Fruit fly (Drosophila melanogaster) whole organism, embryonic: ENCODE results near the gene SecCl.

Experiments
- Antp ChIP-seq: fragments of 200-800 bp; sonication (Bioruptor generic); optimal IDR thresholded peaks from 3 replicates; lab custom pipeline; 2016; ENCODE audit warnings: missing biosample characterization, missing genetic modification characterization
- B-H1 ChIP-seq: fragments of 200-800 bp; sonication (Bioruptor generic); IDR thresholded peaks from 3 replicates; pipeline ENCODE4 v1.3.6; 2022; ENCODE audit warnings: missing biosample characterization, missing genetic modification characterization
- CG11247 ChIP-seq: fragments of 200-800 bp; sonication (Bioruptor generic); IDR thresholded peaks from 2 replicates; pipeline ENCODE4 v1.3.6; 2022; ENCODE audit warnings: missing biosample characterization, missing genetic modification characterization
- CG11560 ChIP-seq: fragments of 200-800 bp; sonication (Bioruptor generic); IDR thresholded peaks from 3 replicates; pipeline ENCODE4 v1.3.6; 2022; ENCODE audit warnings: missing biosample characterization, missing genetic modification characterization
- CG12104 ChIP-seq: fragments of 200-800 bp; sonication (Bioruptor generic); optimal IDR thresholded peaks from 3 replicates; lab custom pipeline; 2016; ENCODE audit warnings: missing biosample characterization, missing genetic modification characterization
- CG14014 ChIP-seq: fragments of 200-800 bp; sonication (Bioruptor generic); IDR thresholded peaks from 2 replicates; pipeline ENCODE4 v1.3.6; 2022; ENCODE audit warnings: missing biosample characterization, missing genetic modification characterization
- CG14050 ChIP-seq: fragments of 200-800 bp; sonication (Bioruptor generic); IDR thresholded peaks from 3 replicates; pipeline ENCODE4 v1.3.6; 2022; ENCODE audit warnings: missing biosample characterization, missing genetic modification characterization
- CG14441 ChIP-seq: fragments of 200-800 bp; sonication (Bioruptor generic); IDR thresholded peaks from 2 replicates; pipeline ENCODE4 v1.3.6; 2022; ENCODE audit warnings: missing biosample characterization, missing genetic modification characterization
- CG14667 ChIP-seq: fragments of 200-800 bp; sonication (Bioruptor generic); IDR thresholded peaks from 2 replicates; pipeline ENCODE4 v1.3.6; 2022; ENCODE audit warnings: missing biosample characterization, missing genetic modification characterization
- CG15011 ChIP-seq: fragments of 200-800 bp; sonication (Bioruptor generic); optimal IDR thresholded peaks from 3 replicates; lab custom pipeline; 2018; ENCODE audit warnings: missing biosample characterization, mild to moderate bottlenecking, missing genetic modification characterization
- CG1647 ChIP-seq: fragments of 200-800 bp; sonication (Bioruptor generic); optimal IDR thresholded peaks from 3 replicates; lab custom pipeline; 2016; ENCODE audit warnings: missing biosample characterization, missing genetic modification characterization
- CG17359 ChIP-seq: fragments of 200-800 bp; sonication (Bioruptor generic); optimal IDR thresholded peaks from 3 replicates; lab custom pipeline; 2018; ENCODE audit warnings: missing biosample characterization, mild to moderate bottlenecking, missing genetic modification characterization, moderate library complexity
- CG17361 ChIP-seq: fragments of 200-800 bp; sonication (Bioruptor generic); IDR thresholded peaks from 3 replicates; pipeline ENCODE4 v1.3.6; 2022; ENCODE audit warnings: missing biosample characterization, missing genetic modification characterization
- CG17385 ChIP-seq: fragments of 200-800 bp; sonication (Bioruptor generic); optimal IDR thresholded peaks from 3 replicates; lab custom pipeline; 2018; ENCODE audit warnings: missing biosample characterization, mild to moderate bottlenecking, missing genetic modification characterization
- CG17612 ChIP-seq: fragments of 200-800 bp; sonication (Bioruptor generic); IDR thresholded peaks from 2 replicates; pipeline ENCODE4 v1.3.6; 2022; ENCODE audit warnings: missing biosample characterization, missing genetic modification characterization
- CG2202 ChIP-seq: fragments of 200-800 bp; sonication (Bioruptor generic); optimal IDR thresholded peaks from 2 replicates; lab custom pipeline; 2018; ENCODE audit warnings: missing biosample characterization, mild to moderate bottlenecking, missing genetic modification characterization
- CG31441 ChIP-seq: fragments of 200-800 bp; sonication (Bioruptor generic); IDR thresholded peaks from 2 replicates; pipeline ENCODE4 v1.3.6; 2022; ENCODE audit warnings: missing biosample characterization, missing genetic modification characterization
- CG3163 ChIP-seq: fragments of 200-800 bp; sonication (Bioruptor generic); optimal IDR thresholded peaks from 3 replicates; lab custom pipeline; 2016; ENCODE audit warnings: missing biosample characterization, missing genetic modification characterization
- CG3995 ChIP-seq: fragments of 200-800 bp; sonication (Bioruptor generic); optimal IDR thresholded peaks from 3 replicates; lab custom pipeline; 2016; ENCODE audit warnings: missing biosample characterization, missing genetic modification characterization
- CG7928 ChIP-seq: fragments of 200-800 bp; sonication (Bioruptor generic); optimal IDR thresholded peaks from 2 replicates; lab custom pipeline; 2017; ENCODE audit warnings: missing biosample characterization, mild to moderate bottlenecking, missing genetic modification characterization
- CG8388 ChIP-seq: fragments of 200-800 bp; sonication (Bioruptor generic); optimal IDR thresholded peaks from 2 replicates; lab custom pipeline; 2019; ENCODE audit warnings: missing biosample characterization, mild to moderate bottlenecking, missing genetic modification characterization, moderate library complexity
- CG9797 ChIP-seq: fragments of 200-800 bp; sonication (Bioruptor generic); optimal IDR thresholded peaks from 3 replicates; lab custom pipeline; 2018; ENCODE audit warnings: missing biosample characterization, mild to moderate bottlenecking, missing genetic modification characterization
- D ChIP-seq, 2 experiments: fragments of 200-800 bp in 1 of 2; fragments of >200 bp in 1 of 2; sonication (Bioruptor generic) in 1 of 2; optimal IDR thresholded peaks; 2 replicates in 1 of 2; 3 replicates in 1 of 2; lab custom pipeline; 2017; ENCODE audit warnings: mild to moderate bottlenecking in 1 of 2, missing biosample characterization in 1 of 2, missing genetic modification characterization in 1 of 2, missing genetic modification reagents in 1 of 2
- Dek ChIP-seq: fragments of 200-800 bp; sonication (Bioruptor generic); optimal IDR thresholded peaks from 3 replicates; lab custom pipeline; 2019; ENCODE audit warnings: missing biosample characterization, mild to moderate bottlenecking, missing genetic modification characterization, moderate library complexity
- Doc3 ChIP-seq: fragments of 200-800 bp; sonication (Bioruptor generic); IDR thresholded peaks from 3 replicates; pipeline ENCODE4 v1.3.6; 2022; ENCODE audit warnings: missing biosample characterization, missing genetic modification characterization; ENCODE audit not compliant: partially characterized antibody
- Hsf ChIP-seq: fragments of 200-800 bp; sonication (Bioruptor generic); optimal IDR thresholded peaks from 3 replicates; lab custom pipeline; 2016; ENCODE audit warnings: missing biosample characterization, missing genetic modification characterization
- Lhr ChIP-seq: fragments of 200-800 bp; sonication (Bioruptor generic); optimal IDR thresholded peaks from 3 replicates; lab custom pipeline; 2017; ENCODE audit warnings: mild to moderate bottlenecking, missing biosample characterization, missing genetic modification reagents, missing genetic modification characterization
- MTF-1 ChIP-seq: fragments of 200-800 bp; sonication (Bioruptor generic); optimal IDR thresholded peaks from 2 replicates; lab custom pipeline; 2018; ENCODE audit warnings: missing biosample characterization, mild to moderate bottlenecking, missing genetic modification characterization, borderline replicate concordance
- PHDP ChIP-seq: fragments of 200-800 bp; sonication (Bioruptor generic); optimal IDR thresholded peaks from 3 replicates; lab custom pipeline; 2018; ENCODE audit warnings: missing biosample characterization, mild to moderate bottlenecking, missing genetic modification characterization, moderate library complexity
- Pdp1 ChIP-seq, 2 experiments: fragments of 200-800 bp; sonication (Bioruptor generic); optimal IDR thresholded peaks; 3 replicates each; lab custom pipeline; 2016; ENCODE audit warnings: missing biosample characterization in 2 of 2, missing genetic modification characterization in 2 of 2, mild to moderate bottlenecking in 1 of 2, moderate library complexity in 1 of 2
- Scr ChIP-seq: fragments of 200-800 bp; sonication (Bioruptor generic); IDR thresholded peaks from 2 replicates; pipeline ENCODE4 v1.3.6; 2022; ENCODE audit warnings: missing biosample characterization, missing genetic modification characterization; ENCODE audit not compliant: partially characterized antibody
- Xbp1 ChIP-seq: fragments of 200-800 bp; sonication (Bioruptor generic); optimal IDR thresholded peaks from 3 replicates; lab custom pipeline; 2016; ENCODE audit warnings: missing biosample characterization, mild to moderate bottlenecking, missing genetic modification characterization
- YL-1 ChIP-seq: fragments of 200-800 bp; sonication (Bioruptor generic); optimal IDR thresholded peaks from 3 replicates; lab custom pipeline; 2017; ENCODE audit warnings: missing biosample characterization, mild to moderate bottlenecking, missing genetic modification characterization
- crol ChIP-seq: fragments of 200-800 bp; sonication (Bioruptor generic); IDR thresholded peaks from 2 replicates; pipeline ENCODE4 v1.3.6; 2022; ENCODE audit warnings: missing biosample characterization, missing genetic modification characterization
- fd3F ChIP-seq: fragments of 200-800 bp; sonication (Bioruptor generic); optimal IDR thresholded peaks from 2 replicates; lab custom pipeline; 2018; ENCODE audit warnings: missing biosample characterization, mild to moderate bottlenecking, missing genetic modification characterization, moderate library complexity
- grau ChIP-seq: fragments of 200-800 bp; optimal IDR thresholded peaks from 3 replicates; lab custom pipeline; 2019; ENCODE audit warnings: missing biosample characterization, mild to moderate bottlenecking, missing genetic modification characterization, moderate library complexity
- ham ChIP-seq: fragments of 200-800 bp; sonication (Bioruptor generic); IDR thresholded peaks from 2 replicates; pipeline ENCODE4 v1.3.6; 2022; ENCODE audit warnings: missing biosample characterization, missing genetic modification characterization
- her ChIP-seq: fragments of 200-800 bp; sonication (Bioruptor generic); optimal IDR thresholded peaks from 2 replicates; lab custom pipeline; 2016; ENCODE audit warnings: missing biosample characterization, missing genetic modification characterization
- inv ChIP-seq: fragments of 200-800 bp; sonication (Bioruptor generic); IDR thresholded peaks from 2 replicates; pipeline ENCODE4 v1.3.6; 2022; ENCODE audit warnings: missing biosample characterization, missing genetic modification characterization; ENCODE audit not compliant: partially characterized antibody
- lbe ChIP-seq: fragments of 200-800 bp; sonication (Bioruptor generic); optimal IDR thresholded peaks from 2 replicates; lab custom pipeline; 2016; ENCODE audit warnings: missing biosample characterization, mild to moderate bottlenecking, missing genetic modification characterization
- lola ChIP-seq, 3 experiments: fragments of >200 bp in 2 of 3; fragments of 200-800 bp in 1 of 3; sonication (Bioruptor generic) in 1 of 3; optimal IDR thresholded peaks; 2 replicates each; lab custom pipeline; 2017 to 2019; ENCODE audit warnings: missing biosample characterization in 3 of 3, missing genetic modification characterization in 3 of 3, mild to moderate bottlenecking in 1 of 3, moderate library complexity in 1 of 3
- maf-S ChIP-seq: fragments of 200-800 bp; sonication (Bioruptor generic); optimal IDR thresholded peaks from 2 replicates; lab custom pipeline; 2016; ENCODE audit warnings: missing biosample characterization, missing genetic modification characterization
- pros ChIP-seq: fragments of 200-800 bp; sonication (Bioruptor generic); optimal IDR thresholded peaks from 3 replicates; lab custom pipeline; 2019; ENCODE audit warnings: missing biosample characterization, mild to moderate bottlenecking, missing genetic modification characterization, moderate library complexity
- stwl ChIP-seq: fragments of 200-800 bp; sonication (Bioruptor generic); optimal IDR thresholded peaks from 3 replicates; lab custom pipeline; 2018; ENCODE audit warnings: missing biosample characterization, mild to moderate bottlenecking, missing genetic modification characterization, moderate library complexity
- tio ChIP-seq: fragments of 200-800 bp; sonication (Bioruptor generic); optimal IDR thresholded peaks from 2 replicates; lab custom pipeline; 2017; ENCODE audit warnings: missing biosample characterization, missing genetic modification characterization, inconsistent platforms
- trem ChIP-seq: fragments of 200-800 bp; optimal IDR thresholded peaks from 3 replicates; lab custom pipeline; 2019; ENCODE audit warnings: missing biosample characterization, mild to moderate bottlenecking, missing genetic modification characterization, moderate library complexity
- vnd ChIP-seq: fragments of 200-800 bp; sonication (Bioruptor generic); IDR thresholded peaks from 3 replicates; pipeline ENCODE4 v1.3.6; 2022; ENCODE audit warnings: missing biosample characterization, missing genetic modification characterization; ENCODE audit not compliant: partially characterized antibody

SecCl gene

DNA sequence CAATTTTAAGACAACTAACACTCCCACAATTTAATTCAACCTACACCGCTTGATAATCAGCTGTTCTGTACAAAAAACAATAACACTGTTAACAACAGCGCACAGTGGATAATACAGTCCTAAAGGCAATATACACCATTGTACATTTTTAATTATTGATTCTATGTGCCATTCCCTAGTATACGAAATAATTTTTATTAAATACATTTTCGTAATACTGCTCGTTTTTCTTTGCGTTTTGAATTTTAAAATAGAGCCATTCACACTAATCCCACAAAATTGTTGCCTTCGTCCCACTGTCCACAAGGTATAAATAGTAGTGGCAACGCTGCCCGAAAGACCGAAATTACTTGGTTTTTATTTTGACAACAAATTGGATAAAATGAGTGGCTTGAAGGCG is 36.4 kb upstream of the SecCl start, which contains the start of the genes Coq4 and CG32176 (continued):
- TF ChIP-seq Pdp1 (GFP tag; optimal IDR thresholded peaks at IDR 0.05; lab: Kevin White, UChicago) (peak; percentile 96 to 99), YL-1 (GFP tag; lab: Kevin White, UChicago) (peak; percentile 91), trem (peak; percentile 94), Antp (GFP tag; lab: Kevin White, UChicago) (peak; percentile 98), maf-S (peak; percentile 98), CG11247 (GFP tag; lab: Robert Waterston, UW) (peak; percentile 98), lbe (peak; percentile 96), CG31441 (peak; percentile 95), crol (peak; percentile 69), CG3995 (GFP tag; lab: Kevin White, UChicago) (peak; percentile 68), CG1647 (GFP tag; lab: Kevin White, UChicago) (peak; percentile 98), vnd (GFP tag; lab: Robert Waterston, UW) (peak; percentile 63; the same call in 2 of the 3 replicates), CG15011 (peak; percentile 88), fd3F (GFP tag; lab: Kevin White, UChicago) (peak; percentile 97), CG3163 (GFP tag; lab: Kevin White, UChicago) (peak; percentile 88), lola (GFP tag; optimal IDR thresholded peaks at IDR 0.05; lab: Kevin White, UChicago) (peak in 1 of 3 experiments; percentile 96), ham (GFP tag; lab: Robert Waterston, UW) (peak; percentile 92), CG17612 (GFP tag; lab: Robert Waterston, UW) (peak; percentile 94), MTF-1 (GFP tag; lab: Kevin White, UChicago) (peak; percentile 93), pros (GFP tag; lab: Kevin White, UChicago) (peak; percentile 49), CG9797 (GFP tag; lab: Kevin White, UChicago) (no peak), CG14667 (GFP tag; lab: Robert Waterston, UW) (peak; percentile 97), CG11560 (tag; lab: Robert Waterston, UW) (peak; percentile 89), CG17385 (GFP tag; lab: Kevin White, UChicago) (peak; percentile 93), CG14441 (GFP tag; lab: Robert Waterston, UW) (peak; percentile 98), Doc3 (GFP tag; lab: Robert Waterston, UW) (no peak), Xbp1 (GFP tag; lab: Kevin White, UChicago) (peak; percentile 99), PHDP (tag; lab: Kevin White, UChicago) (peak; percentile 98), CG7928 (GFP tag; lab: Kevin White, UChicago) (peak; percentile 79), CG2202 (peak; percentile 95), CG14014 (GFP tag; lab: Robert Waterston, UW) (peak; percentile 98), her (GFP tag; lab: Kevin White, UChicago) (peak; percentile 96), D (optimal IDR thresholded peaks at IDR 0.05; lab: Kevin White, UChicago) (no peak), D (GFP tag; optimal IDR thresholded peaks at IDR 0.05; lab: Kevin White, UChicago) (peak; percentile 96), grau (tag; lab: Kevin White, UChicago) (peak; percentile 97), Lhr (GFP tag; lab: Kevin White, UChicago) (peak; percentile 91)

dm6 chr3L:17436331-17436730 is 33.6 kb upstream of the SecCl start, which contains the start of gene CG12229:
CG12229 (minus strand) TSS chr3L:17436431.
- TF ChIP-seq tio (GFP tag; lab: Kevin White, UChicago) (no peak), Scr (GFP tag; lab: Robert Waterston, UW) (no peak), CG14050 (no peak), inv (GFP tag; lab: Robert Waterston, UW) (no peak), B-H1 (no peak), stwl (tag; lab: Kevin White, UChicago) (no peak), CG17361 (GFP tag; lab: Robert Waterston, UW) (no peak), CG12104 (no peak), Hsf (GFP tag; lab: Kevin White, UChicago) (no peak), CG17359 (tag; lab: Kevin White, UChicago) (no peak), CG8388 (GFP tag; lab: Kevin White, UChicago) (no peak), Dek (tag; lab: Kevin White, UChicago) (no peak)
